Fruit fly (Drosophila melanogaster) whole organism, wandering third instar larva: ENCODE measurements around the gene nolo.

Experiments used
- CG32264 ChIP-seq: fragments of 200-800 bp; sonication (Bioruptor generic); optimal IDR thresholded peaks from 2 replicates; lab custom pipeline; 2016; ENCODE audit warnings: missing biosample characterization, missing genetic modification characterization
- Hr78 ChIP-seq: fragments of >200 bp; optimal IDR thresholded peaks from 2 replicates; lab custom pipeline; 2017; ENCODE audit warnings: missing biosample characterization, missing genetic modification characterization
- Hr83 ChIP-seq: fragments of 200-300 bp; sonication (Bioruptor generic); optimal IDR thresholded peaks from 2 replicates; lab custom pipeline; 2016; ENCODE audit warnings: missing biosample characterization, mild to moderate bottlenecking, missing genetic modification characterization, moderate library complexity; ENCODE audit not compliant: poor library complexity, severe bottlenecking
- dl ChIP-seq, 2 experiments: fragments of 175-275, 200-275 bp in 1 of 2; fragments of 200-275 bp in 1 of 2; sonication (Bioruptor generic); optimal IDR thresholded peaks; lab custom pipeline; 2018; ENCODE audit warnings: mild to moderate bottlenecking in 2 of 2, missing biosample characterization in 2 of 2, missing genetic modification characterization in 2 of 2, moderate library complexity in 2 of 2; ENCODE audit not compliant: partially characterized antibody in 2 of 2, insufficient read depth in 1 of 2
- dsf ChIP-seq: sonication (Bioruptor generic); optimal IDR thresholded peaks from 2 replicates; lab custom pipeline; 2016; ENCODE audit warnings: missing biosample characterization, missing genetic modification characterization, borderline replicate concordance
- pan ChIP-seq: fragments of >200 bp; optimal IDR thresholded peaks from 2 replicates; lab custom pipeline; 2017
- psq ChIP-seq: fragments of 200-800 bp; sonication (Bioruptor generic); optimal IDR thresholded peaks from 3 replicates; lab custom pipeline; 2017; ENCODE audit warnings: missing biosample characterization, mild to moderate bottlenecking, missing genetic modification characterization, moderate library complexity
- rgr ChIP-seq: fragments of 200-800 bp; sonication (Bioruptor generic); optimal IDR thresholded peaks from 3 replicates; lab custom pipeline; 2016; ENCODE audit warnings: missing biosample characterization, mild to moderate bottlenecking, missing genetic modification characterization
- usp ChIP-seq: fragments of >200 bp; optimal IDR thresholded peaks from 2 replicates; lab custom pipeline; 2017; ENCODE audit warnings: missing biosample characterization, missing genetic modification characterization

- TF ChIP-seq Hr83 (GFP tag; lab: Kevin White, UChicago) (no peak), rgr (GFP tag; lab: Kevin White, UChicago) (no peak), psq (no peak), dl (GFP tag; optimal IDR thresholded peaks at IDR 0.05; lab: Kevin White, UChicago; ENCODE audit: insufficient read depth in 1 of 2, partially characterized antibody in 2 of 2) (no peak), dsf (GFP tag; lab: Kevin White, UChicago) (no peak), usp (GFP tag; lab: Kevin White, UChicago) (no peak), CG32264 (no peak), Hr78 (GFP tag; lab: Kevin White, UChicago) (no peak), pan (lab: Kevin White, UChicago) (no peak)
Observed at dm6 chr2L:21683053-21683767, 696 bp upstream of the nolo start.
